Worm (Caenorhabditis elegans): ENCODE data around the gene smf-2.
A peak's percentile ranks its signal among the peaks of the same experiment; 100 is the strongest.

The smf-2 gene

ce11 chrX:6739034-6740008, 20.8 kb upstream of the smf-2 start (continued):
- peak; percentile 60; the same call in 1 of the 2 replicates for TF ChIP-seq grh-1 (GFP tag; IDR thresholded peaks at IDR 0.05)
- TF ChIP-seq nhr-47 (tag; optimal IDR thresholded peaks at IDR 0.05) = peak; percentile 42
- peak; percentile 75 for TF ChIP-seq snu-23 (GFP tag; optimal IDR thresholded peaks at IDR 0.05)
- peak; percentile 40 for TF ChIP-seq xbp-1 (tag; optimal IDR thresholded peaks at IDR 0.05)
- TF ChIP-seq sox-4 (tag; optimal IDR thresholded peaks at IDR 0.05) = peak; percentile 3
- peak; percentile 58 for TF ChIP-seq nhr-90 (tag; optimal IDR thresholded peaks at IDR 0.05; ENCODE audit: poor library complexity)
- peak; percentile 46 for TF ChIP-seq dsc-1 (tag; optimal IDR thresholded peaks at IDR 0.05)
- peak; percentile 15 for TF ChIP-seq lir-3 (tag; optimal IDR thresholded peaks at IDR 0.05; ENCODE audit: poor library complexity)
- peak; percentile 59 for TF ChIP-seq tbx-2 (tag; optimal IDR thresholded peaks at IDR 0.05)
- peak; percentile 61 for TF ChIP-seq irx-1 (tag; optimal IDR thresholded peaks at IDR 0.05)
- no peak for TF ChIP-seq ceh-82 (tag; optimal IDR thresholded peaks at IDR 0.05)
- peak in 1 of 2 experiments; percentile 56 for TF ChIP-seq lin-35 (GFP tag; optimal IDR thresholded peaks at IDR 0.05)
- TF ChIP-seq blmp-1 (tag; optimal IDR thresholded peaks at IDR 0.05) = peak; percentile 50
- peak; percentile 54 for TF ChIP-seq unc-130 (tag; optimal IDR thresholded peaks at IDR 0.05)
- peak; percentile 28 for TF ChIP-seq fkh-8 (tag; optimal IDR thresholded peaks at IDR 0.05)
- TF ChIP-seq isw-1 (GFP tag; IDR thresholded peaks at IDR 0.05) = no peak
- no peak for TF ChIP-seq C04F5.9 (tag; optimal IDR thresholded peaks at IDR 0.05)

- TF ChIP-seq mab-9 (GFP tag; IDR thresholded peaks at IDR 0.05) (0 out of 2 replicates have a peak, but pooled peaks have one; percentile 8), lin-39 (tag; optimal IDR thresholded peaks at IDR 0.05) (no peak), hlh-4 (tag; optimal IDR thresholded peaks at IDR 0.05) (no peak), blmp-1 (tag; optimal IDR thresholded peaks at IDR 0.05) (peak; percentile 80)
These were observed 20.0 kb upstream of the smf-2 start for ce11 chrX:6738535-6738934.

DNA sequence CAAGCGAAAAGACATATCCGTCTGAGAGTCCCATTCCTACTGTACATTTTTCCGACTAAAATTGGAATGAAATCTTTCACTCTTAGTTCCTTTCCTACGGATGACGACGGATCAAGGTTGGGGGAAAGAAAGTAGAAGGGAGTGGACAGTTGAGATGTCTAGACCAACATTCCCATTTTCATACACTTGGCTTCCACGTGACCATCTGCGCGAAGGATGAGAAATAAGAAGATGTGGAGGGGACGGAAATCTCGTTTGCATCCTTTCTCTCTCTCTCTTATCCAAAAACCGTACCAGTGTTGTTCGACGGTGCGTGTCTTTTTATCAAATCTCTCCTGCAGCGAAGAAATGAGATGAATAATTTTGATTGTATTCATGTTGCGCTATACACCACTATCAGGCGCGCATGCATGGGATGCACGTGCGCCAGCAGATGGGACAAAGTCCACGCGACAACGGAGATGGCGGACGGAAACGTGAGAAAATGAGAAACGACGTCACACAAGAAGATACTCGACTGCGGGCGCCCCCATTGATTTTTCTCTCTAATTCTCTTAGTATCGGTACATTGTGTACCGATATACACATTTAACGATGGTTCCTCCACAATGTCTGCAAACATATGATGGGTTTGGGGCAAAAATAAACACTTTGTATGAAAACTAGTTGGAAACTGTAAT, 19.0 kb upstream of the smf-2 start:
- TF ChIP-seq ztf-11 (tag; optimal IDR thresholded peaks at IDR 0.05) = peak in 1 of 2 experiments; percentile 63
- TF ChIP-seq nhr-77 (tag; optimal IDR thresholded peaks at IDR 0.05) = peak; percentile 82
- TF ChIP-seq mef-2 (tag; optimal IDR thresholded peaks at IDR 0.05) = peak; percentile 89
- no peak for TF ChIP-seq hlh-4 (tag; optimal IDR thresholded peaks at IDR 0.05)
- peak; percentile 97 for TF ChIP-seq nhr-90 (tag; optimal IDR thresholded peaks at IDR 0.05; ENCODE audit: poor library complexity)
- peak; percentile 82 for TF ChIP-seq nhr-11 (tag; optimal IDR thresholded peaks at IDR 0.05)
- TF ChIP-seq lin-15B (tag; optimal IDR thresholded peaks at IDR 0.05) = no peak
- no peak for TF ChIP-seq C34B4.2 (tag; optimal IDR thresholded peaks at IDR 0.05)
- TF ChIP-seq nhr-20 (tag; optimal IDR thresholded peaks at IDR 0.05) = peak; percentile 99
- TF ChIP-seq elt-3 (tag; optimal IDR thresholded peaks at IDR 0.05) = peak in 5 of 6 experiments; percentile 16 to 98 (median 63)
- no peak for TF ChIP-seq sptf-1 (tag; optimal IDR thresholded peaks at IDR 0.05)
- TF ChIP-seq nhr-76 (tag; optimal IDR thresholded peaks at IDR 0.05) = peak; percentile 11
- peak; percentile 97 for TF ChIP-seq snu-23 (GFP tag; optimal IDR thresholded peaks at IDR 0.05)
- peak; percentile 58 for TF ChIP-seq sox-4 (tag; optimal IDR thresholded peaks at IDR 0.05)
- no peak for TF ChIP-seq hpl-2 (GFP tag; optimal IDR thresholded peaks at IDR 0.05)
- TF ChIP-seq blmp-1 (tag; optimal IDR thresholded peaks at IDR 0.05) = peak; percentile 96
- peak; percentile 50 for TF ChIP-seq lin-39 (tag; optimal IDR thresholded peaks at IDR 0.05)
- peak; percentile 99 for TF ChIP-seq lin-14 (GFP tag; optimal IDR thresholded peaks at IDR 0.05)
- peak; percentile 80 for TF ChIP-seq lir-3 (tag; optimal IDR thresholded peaks at IDR 0.05; ENCODE audit: poor library complexity)
- TF ChIP-seq fkh-10 (GFP tag; optimal IDR thresholded peaks at IDR 0.05) = peak; percentile 64
- TF ChIP-seq sup-37 (GFP tag; optimal IDR thresholded peaks at IDR 0.05) = peak; percentile 82
- TF ChIP-seq fkh-8 (tag; optimal IDR thresholded peaks at IDR 0.05) = peak; percentile 90
- peak; percentile 89 for TF ChIP-seq elt-2 (tag; optimal IDR thresholded peaks at IDR 0.05)
- no peak for TF ChIP-seq ces-1 (GFP tag; optimal IDR thresholded peaks at IDR 0.05)
- no peak for TF ChIP-seq nhr-28 (tag; optimal IDR thresholded peaks at IDR 0.05)
- peak; percentile 94 for TF ChIP-seq grh-1 (GFP tag; IDR thresholded peaks at IDR 0.05)
- peak; percentile 68 for TF ChIP-seq C16A3.4 (tag; optimal IDR thresholded peaks at IDR 0.05)
- TF ChIP-seq nhr-47 (tag; optimal IDR thresholded peaks at IDR 0.05) = peak; percentile 94
- no peak for TF ChIP-seq aha-1 (tag; optimal IDR thresholded peaks at IDR 0.05)
- no peak for TF ChIP-seq ets-5 (GFP tag; IDR thresholded peaks at IDR 0.05)
- no peak for TF ChIP-seq ama-1 (optimal IDR thresholded peaks at IDR 0.05)
- peak; percentile 99 for TF ChIP-seq nhr-71 (tag; optimal IDR thresholded peaks at IDR 0.05)
- TF ChIP-seq mab-9 (GFP tag; IDR thresholded peaks at IDR 0.05) = peak; percentile 70
- TF ChIP-seq nhr-85 (tag) = peak; percentile 100
- peak in 1 of 2 experiments; percentile 98 for TF ChIP-seq mdl-1 (tag; optimal IDR thresholded peaks at IDR 0.05)
